Worm (Caenorhabditis elegans): ENCODE results near the gene fbxa-160.

Gene fbxa-160

DNA sequence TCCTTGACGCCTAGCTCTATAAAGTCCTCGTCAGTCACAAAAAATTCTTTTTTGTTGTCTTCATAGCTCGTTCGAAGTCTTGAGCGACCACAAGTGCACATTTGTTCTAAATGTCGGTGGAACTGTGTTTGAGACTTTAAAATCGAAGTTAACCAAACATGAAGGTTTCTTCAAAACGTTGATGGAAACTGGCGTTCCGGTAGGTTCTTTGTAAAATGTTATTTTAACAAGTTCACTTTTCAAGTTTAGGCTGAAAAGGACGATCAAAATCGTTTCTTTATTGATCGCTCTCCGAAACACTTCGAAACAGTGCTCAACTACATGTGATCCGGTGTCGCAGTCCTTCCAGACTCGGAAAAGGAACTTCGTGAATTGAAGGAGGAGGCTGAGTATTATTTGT, at the start of gene fbxa-160:
Gene fbxa-160, minus strand, starts transcription at position 101 of the 400 bp plus-strand sequence.
- no peak for TF ChIP-seq hlh-1 (tag; optimal IDR thresholded peaks at IDR 0.05)
- TF ChIP-seq unc-39 (tag; optimal IDR thresholded peaks at IDR 0.05) = no peak
- TF ChIP-seq ces-1 (GFP tag; optimal IDR thresholded peaks at IDR 0.05) = no peak
- TF ChIP-seq ham-2 (GFP tag; optimal IDR thresholded peaks at IDR 0.05) = no peak
- TF ChIP-seq mab-5 (tag; optimal IDR thresholded peaks at IDR 0.05) = no peak
- no peak for TF ChIP-seq pha-4 (tag; optimal IDR thresholded peaks at IDR 0.05)
- no peak for TF ChIP-seq sem-2 (GFP tag; optimal IDR thresholded peaks at IDR 0.05)
- TF ChIP-seq drap-1 (GFP tag; optimal IDR thresholded peaks at IDR 0.05) = no peak

DNA sequence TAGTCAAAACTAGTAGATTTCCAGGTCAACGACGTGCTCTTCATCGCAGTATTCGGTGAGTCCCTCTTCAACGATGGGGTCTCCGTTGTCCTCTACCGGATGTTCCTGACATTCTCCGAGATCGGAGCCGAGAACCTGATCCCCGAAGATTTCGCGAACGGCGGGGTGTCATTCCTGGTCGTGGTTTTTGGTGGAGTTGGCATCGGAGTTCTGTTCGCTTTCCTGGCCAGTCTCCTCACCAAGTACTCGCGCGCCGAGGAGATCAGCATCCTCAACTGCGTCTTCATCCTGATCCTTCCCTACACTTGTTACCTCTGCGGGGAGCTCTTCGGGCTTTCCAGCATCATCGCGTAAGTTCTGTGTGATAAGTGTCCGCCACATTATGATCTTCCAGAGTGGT, 48.2 kb upstream of the fbxa-160 start:
- TF ChIP-seq blmp-1 (tag; optimal IDR thresholded peaks at IDR 0.05) (no peak), pha-4 (tag; optimal IDR thresholded peaks at IDR 0.05) (no peak), lin-13 (tag; optimal IDR thresholded peaks at IDR 0.05) (no peak), unc-39 (tag; optimal IDR thresholded peaks at IDR 0.05) (no peak), tbx-8 (GFP tag; optimal IDR thresholded peaks at IDR 0.05) (no peak), mab-5 (tag; optimal IDR thresholded peaks at IDR 0.05) (no peak), zip-8 (tag; optimal IDR thresholded peaks at IDR 0.05) (no peak), nhr-237 (tag; optimal IDR thresholded peaks at IDR 0.05) (no peak), flh-1 (GFP tag; optimal IDR thresholded peaks at IDR 0.05) (no peak)

DNA sequence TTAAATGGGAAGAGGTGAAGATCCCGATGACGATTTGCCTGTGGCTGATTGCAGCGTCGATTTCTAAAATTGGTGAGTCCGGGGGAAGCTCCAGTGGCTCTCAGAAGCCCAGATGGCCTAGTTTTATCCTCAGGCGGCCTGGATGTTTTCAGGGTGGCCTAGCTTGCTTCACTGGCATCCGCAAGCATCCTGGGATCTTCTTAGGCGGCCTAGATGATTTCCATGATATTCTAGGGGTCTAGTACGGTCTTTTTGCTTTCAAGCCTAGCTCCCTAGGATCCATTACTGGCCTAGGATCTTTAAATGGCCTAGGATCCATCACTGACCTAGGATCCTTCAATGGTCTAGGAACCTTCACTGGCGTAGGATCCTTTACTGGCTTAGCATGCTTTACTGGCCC, 46.5 kb upstream of the fbxa-160 start:
- TF ChIP-seq ces-1 (GFP tag; optimal IDR thresholded peaks at IDR 0.05) (no peak), sem-2 (GFP tag; optimal IDR thresholded peaks at IDR 0.05) (no peak), tbx-8 (GFP tag; optimal IDR thresholded peaks at IDR 0.05) (no peak), M03D4.4 (tag; optimal IDR thresholded peaks at IDR 0.05) (no peak)

DNA sequence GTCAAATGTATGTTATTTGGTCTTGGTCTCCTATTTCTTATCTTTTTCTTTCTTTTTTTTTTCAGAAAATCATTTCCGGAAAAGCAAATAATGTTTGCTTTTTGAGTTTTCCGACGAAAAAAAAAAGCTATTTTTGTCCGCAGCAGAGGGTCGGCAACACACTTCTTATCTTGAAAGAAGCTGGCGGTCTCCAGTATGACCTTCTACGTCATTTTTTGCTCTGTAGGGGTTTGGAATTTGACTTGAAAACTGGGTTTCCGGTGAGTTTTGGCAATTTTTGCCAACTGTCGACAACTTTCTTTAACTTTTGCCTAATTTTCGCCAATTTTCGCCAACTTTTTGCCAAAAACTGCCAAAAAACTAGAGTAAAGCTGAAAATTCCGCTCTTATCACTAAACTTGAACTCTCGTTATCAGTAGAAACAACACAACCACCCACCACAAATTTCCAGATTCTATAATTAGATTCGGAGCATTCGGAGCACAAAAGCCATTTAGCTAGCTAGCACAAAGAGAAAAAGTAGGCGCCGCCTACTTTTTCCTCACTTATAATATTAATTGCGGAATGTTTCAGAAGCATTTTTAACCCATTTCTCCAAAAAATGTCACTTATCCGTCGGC, 45.9 kb upstream of the fbxa-160 start, which contains the start of gene nhx-6:
Gene nhx-6, plus strand, starts transcription at position 570 of the 620 bp plus-strand sequence.
- no peak for TF ChIP-seq ceh-43 (GFP tag; optimal IDR thresholded peaks at IDR 0.05)
- TF ChIP-seq drap-1 (GFP tag; optimal IDR thresholded peaks at IDR 0.05) = no peak
- no peak for TF ChIP-seq flh-1 (GFP tag; optimal IDR thresholded peaks at IDR 0.05)
- TF ChIP-seq ceh-83 (GFP tag; optimal IDR thresholded peaks at IDR 0.05) = no peak
- TF ChIP-seq lin-13 (tag; optimal IDR thresholded peaks at IDR 0.05) = no peak
- TF ChIP-seq ceh-39 (tag; optimal IDR thresholded peaks at IDR 0.05) = no peak
- no peak for TF ChIP-seq ham-2 (GFP tag; optimal IDR thresholded peaks at IDR 0.05)
- TF ChIP-seq bed-3 (GFP tag; optimal IDR thresholded peaks at IDR 0.05) = no peak
- no peak for TF ChIP-seq hlh-1 (tag; optimal IDR thresholded peaks at IDR 0.05)
- no peak for TF ChIP-seq M03D4.4 (tag; optimal IDR thresholded peaks at IDR 0.05)
- TF ChIP-seq unc-39 (tag; optimal IDR thresholded peaks at IDR 0.05) = no peak

DNA sequence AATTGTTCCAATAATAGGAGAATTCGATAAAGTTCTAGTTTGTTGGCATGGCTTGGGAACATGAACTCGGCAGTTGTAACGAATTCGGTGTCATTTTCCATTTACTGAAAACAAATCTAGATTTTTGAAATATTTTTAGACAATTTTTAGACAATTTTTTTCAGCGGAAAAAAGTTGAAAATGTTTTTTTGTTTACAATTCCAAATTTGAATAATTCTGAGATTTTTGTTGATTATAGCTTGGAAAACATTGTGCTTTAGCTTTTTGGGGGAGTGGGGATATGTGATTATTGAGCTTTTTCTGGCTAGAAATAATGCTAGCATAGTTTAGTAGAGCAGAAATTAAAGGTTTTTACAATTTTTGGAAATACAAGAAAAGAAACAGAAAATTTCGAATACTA, 44.4 kb upstream of the fbxa-160 start, which contains the start of gene srw-97:
Gene srw-97, minus strand, starts transcription at position 101 of the 400 bp plus-strand sequence.
- TF ChIP-seq nhr-28 (tag; optimal IDR thresholded peaks at IDR 0.05) = no peak
- TF ChIP-seq cnd-1 (tag; optimal IDR thresholded peaks at IDR 0.05) = no peak
- no peak for TF ChIP-seq ceh-43 (GFP tag; optimal IDR thresholded peaks at IDR 0.05)

DNA sequence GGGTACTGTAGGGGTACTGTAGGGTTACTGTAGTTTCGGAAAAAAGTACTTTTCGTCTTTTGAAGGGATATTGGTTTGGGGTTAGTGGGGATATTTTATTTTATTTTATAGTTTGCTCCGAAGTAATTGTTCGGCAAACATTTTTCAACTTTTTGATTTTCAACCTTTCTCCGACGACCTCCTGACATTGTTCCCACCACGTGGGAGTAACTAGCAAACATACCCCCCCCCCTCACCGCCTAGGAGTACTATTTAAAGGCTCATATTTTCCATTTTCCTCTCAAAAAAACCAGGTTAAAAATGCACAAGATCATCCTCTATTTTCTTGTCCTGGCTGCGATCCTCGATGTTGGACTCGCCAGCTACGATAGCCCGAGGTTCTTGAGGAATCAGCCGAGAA, 41.6 kb upstream of the fbxa-160 start, which contains the start of gene srlf-29:
Gene srlf-29, plus strand, starts transcription at position 301 of the 400 bp plus-strand sequence.
- TF ChIP-seq ham-2 (GFP tag; optimal IDR thresholded peaks at IDR 0.05) (no peak), M03D4.4 (tag; optimal IDR thresholded peaks at IDR 0.05) (no peak), lin-13 (tag; optimal IDR thresholded peaks at IDR 0.05) (no peak), blmp-1 (tag; optimal IDR thresholded peaks at IDR 0.05) (no peak), unc-39 (tag; optimal IDR thresholded peaks at IDR 0.05) (no peak), ceh-83 (GFP tag; optimal IDR thresholded peaks at IDR 0.05) (no peak), nhr-237 (tag; optimal IDR thresholded peaks at IDR 0.05) (no peak)

DNA sequence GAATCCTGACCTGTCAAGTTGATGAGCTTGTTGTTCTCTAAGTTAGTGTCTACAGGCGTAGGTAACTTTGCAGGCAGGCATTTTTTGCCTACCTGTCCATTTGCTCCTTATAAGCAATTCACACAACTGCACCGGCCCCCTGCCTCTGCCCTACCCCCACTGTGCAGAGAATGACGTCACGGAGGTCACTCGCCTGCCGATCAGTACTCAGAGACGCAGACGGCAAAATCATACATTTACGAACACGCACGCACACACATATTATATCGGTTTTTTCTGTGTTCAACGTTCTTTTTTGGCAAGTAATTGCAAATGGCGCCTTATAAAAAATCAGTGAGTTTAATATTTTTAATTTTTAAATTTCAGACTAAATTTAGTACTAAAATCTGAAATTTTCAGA, 39.0 kb upstream of the fbxa-160 start, which contains the start of gene duxl-1:
Gene duxl-1, plus strand, starts transcription at position 184 of the 400 bp plus-strand sequence.
- TF ChIP-seq lsy-2 (tag; optimal IDR thresholded peaks at IDR 0.05) (no peak), mls-2 (tag; optimal IDR thresholded peaks at IDR 0.05) (no peak), blmp-1 (tag; optimal IDR thresholded peaks at IDR 0.05) (no peak), snpc-4 (tag; optimal IDR thresholded peaks at IDR 0.05) (no peak), nhr-237 (tag; optimal IDR thresholded peaks at IDR 0.05) (no peak), pha-4 (tag; optimal IDR thresholded peaks at IDR 0.05) (peak; percentile 31), mab-5 (tag; optimal IDR thresholded peaks at IDR 0.05) (no peak), elt-1 (tag; optimal IDR thresholded peaks at IDR 0.05; ENCODE audit: borderline replicate concordance, insufficient read depth) (no peak), unc-39 (tag; optimal IDR thresholded peaks at IDR 0.05) (no peak), unc-120 (tag; optimal IDR thresholded peaks at IDR 0.05; ENCODE audit: poor library complexity, severe bottlenecking) (no peak), flh-1 (GFP tag; optimal IDR thresholded peaks at IDR 0.05) (no peak), ztf-11 (tag; optimal IDR thresholded peaks at IDR 0.05) (peak; percentile 45), ces-1 (GFP tag; optimal IDR thresholded peaks at IDR 0.05) (no peak), ceh-39 (tag; optimal IDR thresholded peaks at IDR 0.05) (peak; percentile 93), sem-2 (GFP tag; optimal IDR thresholded peaks at IDR 0.05) (no peak), lin-32 (GFP tag; optimal IDR thresholded peaks at IDR 0.05) (no peak), M03D4.4 (tag; optimal IDR thresholded peaks at IDR 0.05) (no peak), nhr-12 (tag; optimal IDR thresholded peaks at IDR 0.05) (no peak), bed-3 (GFP tag; optimal IDR thresholded peaks at IDR 0.05) (no peak), cnd-1 (tag; optimal IDR thresholded peaks at IDR 0.05) (peak; percentile 21), nhr-28 (tag; optimal IDR thresholded peaks at IDR 0.05) (no peak), drap-1 (GFP tag; optimal IDR thresholded peaks at IDR 0.05) (no peak), ceh-43 (GFP tag; optimal IDR thresholded peaks at IDR 0.05) (no peak), ceh-83 (GFP tag; optimal IDR thresholded peaks at IDR 0.05) (no peak), mep-1 (tag; optimal IDR thresholded peaks at IDR 0.05) (peak; percentile 10), nhr-76 (tag; optimal IDR thresholded peaks at IDR 0.05) (no peak), hlh-1 (tag; optimal IDR thresholded peaks at IDR 0.05) (no peak), elt-3 (tag; optimal IDR thresholded peaks at IDR 0.05) (no peak), ham-2 (GFP tag; optimal IDR thresholded peaks at IDR 0.05) (no peak), lin-13 (tag; optimal IDR thresholded peaks at IDR 0.05) (no peak)

All from whole organism, mixed stage, embryonic.